Worm (Caenorhabditis elegans): ENCODE data around the gene haf-1.

Gene haf-1

DNA sequence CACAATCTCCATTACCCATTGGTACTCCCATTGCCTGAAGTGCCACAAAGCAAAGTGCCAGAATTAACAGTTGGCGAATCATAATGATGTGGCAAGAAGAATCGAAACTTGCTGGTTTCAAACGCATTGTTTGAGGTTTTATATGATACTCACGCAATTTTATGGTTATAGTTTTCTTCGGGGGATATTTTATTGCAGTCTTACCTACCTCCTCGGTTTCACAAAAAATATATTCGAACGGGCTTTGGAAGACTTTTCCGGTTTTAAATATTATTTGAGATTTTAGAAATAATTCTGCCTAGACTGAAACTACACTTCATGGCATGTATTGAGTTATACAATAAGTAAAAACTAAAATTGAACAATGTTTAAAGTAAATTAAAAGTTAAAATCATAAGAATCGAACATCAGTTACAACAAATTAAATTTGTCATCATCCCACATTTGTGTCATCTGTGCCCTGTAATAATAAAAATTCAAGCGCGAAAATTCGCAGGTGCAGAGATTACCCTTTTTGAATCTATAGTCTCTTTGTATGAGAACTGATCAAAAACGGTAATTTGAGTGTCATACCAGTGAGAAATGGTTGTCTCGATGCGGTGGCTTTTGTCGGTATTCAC is 29.5 kb upstream of the haf-1 start, which contains the start of the genes clec-197 and clec-198:
Gene clec-197, minus strand, starts transcription at position 101 of the 620 bp plus-strand sequence.
Gene clec-198, plus strand, starts transcription at position 570 of the 620 bp plus-strand sequence.
- no peak for TF ChIP-seq mdl-1 (tag; optimal IDR thresholded peaks at IDR 0.05)
- TF ChIP-seq eor-1 (tag; optimal IDR thresholded peaks at IDR 0.05) = no peak
- no peak for TF ChIP-seq fkh-10 (GFP tag; optimal IDR thresholded peaks at IDR 0.05)
- no peak for TF ChIP-seq nhr-76 (tag; optimal IDR thresholded peaks at IDR 0.05)
- no peak for TF ChIP-seq elt-1 (tag; optimal IDR thresholded peaks at IDR 0.05)
- TF ChIP-seq ceh-28 (tag; optimal IDR thresholded peaks at IDR 0.05) = no peak
- TF ChIP-seq unc-62 (GFP tag; optimal IDR thresholded peaks at IDR 0.05) = no peak
- no peak for TF ChIP-seq ceh-9 (tag; optimal IDR thresholded peaks at IDR 0.05)
- no peak for TF ChIP-seq fos-1 (tag; optimal IDR thresholded peaks at IDR 0.05)
- no peak for TF ChIP-seq nhr-11 (tag; optimal IDR thresholded peaks at IDR 0.05)
- TF ChIP-seq nhr-23 (tag; optimal IDR thresholded peaks at IDR 0.05) = no peak
- no peak for TF ChIP-seq hmg-11 (tag; optimal IDR thresholded peaks at IDR 0.05)
- no peak for TF ChIP-seq egl-27 (tag; optimal IDR thresholded peaks at IDR 0.05)
- TF ChIP-seq lin-15B (tag; optimal IDR thresholded peaks at IDR 0.05) = no peak
- no peak for TF ChIP-seq pqm-1 (tag; optimal IDR thresholded peaks at IDR 0.05)
- TF ChIP-seq unc-39 (tag; optimal IDR thresholded peaks at IDR 0.05) = no peak
- TF ChIP-seq ZK546.5 (tag; optimal IDR thresholded peaks at IDR 0.05) = no peak

ce11 chrIV:17351586-17351985 is 24.6 kb upstream of the haf-1 start, which contains the start of gene clec-199:
Gene clec-199 (plus strand): TSS chrIV:17351886.
- TF ChIP-seq lin-39 (tag; optimal IDR thresholded peaks at IDR 0.05) (no peak), aly-2 (tag; optimal IDR thresholded peaks at IDR 0.05) (no peak), hmg-11 (tag; optimal IDR thresholded peaks at IDR 0.05) (no peak), unc-62 (GFP tag; optimal IDR thresholded peaks at IDR 0.05) (no peak), ztf-11 (tag; optimal IDR thresholded peaks at IDR 0.05) (no peak), ceh-9 (tag; optimal IDR thresholded peaks at IDR 0.05) (no peak), ceh-82 (tag; optimal IDR thresholded peaks at IDR 0.05) (no peak), ceh-16 (tag; optimal IDR thresholded peaks at IDR 0.05) (no peak), ztf-4 (tag; optimal IDR thresholded peaks at IDR 0.05) (no peak), nhr-67 (tag; optimal IDR thresholded peaks at IDR 0.05) (no peak), mdl-1 (tag; optimal IDR thresholded peaks at IDR 0.05) (no peak)

DNA sequence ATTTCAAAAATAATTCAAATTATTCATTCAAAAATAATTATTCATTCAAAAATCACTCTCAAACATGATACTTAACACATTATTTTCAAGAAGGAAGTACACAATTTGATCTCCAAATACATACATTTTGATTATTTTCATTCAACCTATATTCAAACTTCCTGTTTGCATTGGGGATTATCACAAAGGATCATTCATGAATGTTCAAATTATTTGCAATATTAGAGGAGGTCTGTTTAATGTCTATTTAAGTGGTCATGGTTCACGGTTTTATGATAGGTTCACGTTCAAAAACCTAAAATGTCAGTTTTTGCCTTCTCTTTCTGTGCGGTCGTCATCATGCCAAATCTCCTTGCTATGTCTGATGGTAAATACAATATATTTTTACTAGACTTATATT is 15.1 kb upstream of the haf-1 start, which contains the start of gene clec-202:
Gene clec-202, plus strand, starts transcription at position 301 of the 400 bp plus-strand sequence.
- TF ChIP-seq nhr-28 (tag; optimal IDR thresholded peaks at IDR 0.05) = no peak
- no peak for TF ChIP-seq elt-2 (tag; optimal IDR thresholded peaks at IDR 0.05)
- TF ChIP-seq unc-39 (tag; optimal IDR thresholded peaks at IDR 0.05) = no peak
- TF ChIP-seq ceh-28 (tag; optimal IDR thresholded peaks at IDR 0.05) = no peak
- no peak for TF ChIP-seq elt-3 (tag; optimal IDR thresholded peaks at IDR 0.05)
- TF ChIP-seq pqm-1 (tag; optimal IDR thresholded peaks at IDR 0.05) = no peak
- TF ChIP-seq ama-1 (optimal IDR thresholded peaks at IDR 0.05) = no peak

DNA sequence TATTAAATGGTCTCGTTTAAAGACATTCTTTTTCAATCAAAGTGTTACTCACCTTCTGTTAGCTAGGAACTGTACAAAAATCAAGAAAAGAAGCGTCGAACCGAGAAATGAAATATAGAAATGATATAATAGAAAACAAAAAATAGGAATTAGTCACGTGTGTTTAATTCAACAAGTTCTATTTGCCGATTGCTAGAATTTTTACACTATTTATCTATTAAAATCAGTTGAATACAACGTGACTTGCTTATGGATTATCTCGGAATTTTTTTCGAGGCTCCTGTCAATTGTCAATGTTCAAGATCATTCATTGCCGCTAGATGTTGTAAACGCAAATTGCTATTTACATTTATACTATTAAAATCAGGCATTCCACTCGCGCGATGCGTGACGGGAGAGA is 8.9 kb upstream of the haf-1 start, which contains the start of gene zipt-17:
Gene zipt-17, minus strand, starts transcription at position 101 of the 400 bp plus-strand sequence.
- TF ChIP-seq mml-1 (tag; optimal IDR thresholded peaks at IDR 0.05) (no peak), lin-15B (tag; optimal IDR thresholded peaks at IDR 0.05) (no peak), ztf-11 (tag; optimal IDR thresholded peaks at IDR 0.05) (no peak), R02D3.7 (tag; optimal IDR thresholded peaks at IDR 0.05) (no peak), lin-39 (tag; optimal IDR thresholded peaks at IDR 0.05) (no peak), nhr-11 (tag; optimal IDR thresholded peaks at IDR 0.05) (no peak), zag-1 (tag; optimal IDR thresholded peaks at IDR 0.05) (no peak), nhr-25 (tag; optimal IDR thresholded peaks at IDR 0.05) (no peak), nhr-23 (tag; optimal IDR thresholded peaks at IDR 0.05) (no peak), pqm-1 (tag; optimal IDR thresholded peaks at IDR 0.05) (no peak), jun-1 (tag; optimal IDR thresholded peaks at IDR 0.05) (no peak), unc-39 (tag; optimal IDR thresholded peaks at IDR 0.05) (no peak), fos-1 (tag; optimal IDR thresholded peaks at IDR 0.05) (no peak)

DNA sequence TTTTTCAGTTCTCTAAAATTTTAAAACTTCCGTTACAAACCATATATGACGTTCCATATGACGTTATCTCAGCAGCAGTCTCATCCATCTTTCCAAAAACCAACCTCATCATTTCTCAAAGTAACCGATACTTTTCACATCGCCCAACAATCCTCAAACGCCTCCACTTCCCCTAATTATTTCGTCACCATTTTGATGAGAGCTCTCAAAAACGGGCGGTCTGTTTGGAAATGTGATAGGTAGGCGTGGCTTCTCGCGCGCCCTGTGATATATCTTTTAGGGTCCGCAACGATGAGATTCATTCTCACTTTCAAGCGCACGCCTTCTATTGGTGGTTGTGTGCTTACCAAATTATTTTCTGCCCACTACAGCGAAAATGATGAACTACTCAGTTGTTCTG is 7.9 kb upstream of the haf-1 start, which contains the start of gene trh-1:
Gene trh-1, plus strand, starts transcription at position 301 of the 400 bp plus-strand sequence.
- no peak for TF ChIP-seq unc-39 (tag; optimal IDR thresholded peaks at IDR 0.05)
- TF ChIP-seq R02D3.7 (tag; optimal IDR thresholded peaks at IDR 0.05) = no peak
- no peak for TF ChIP-seq elt-3 (tag; optimal IDR thresholded peaks at IDR 0.05)
- TF ChIP-seq mml-1 (tag; optimal IDR thresholded peaks at IDR 0.05) = no peak
- TF ChIP-seq sea-2 (GFP tag; optimal IDR thresholded peaks at IDR 0.05) = no peak
- TF ChIP-seq nhr-25 (tag; optimal IDR thresholded peaks at IDR 0.05) = no peak
- no peak for TF ChIP-seq nhr-11 (tag; optimal IDR thresholded peaks at IDR 0.05)
- no peak for TF ChIP-seq ama-1 (optimal IDR thresholded peaks at IDR 0.05)
